Worm (Caenorhabditis elegans): ENCODE measurements around the gene C56A3.5.

The C56A3.5 gene

ce11 chrV:13551601-13552000, at the start of gene C56A3.5, which contains the start of gene C56A3.4:
C56A3.5 (plus strand) TSS chrV:13551967.
C56A3.4 (minus strand) TSS chrV:13551754.
- TF ChIP-seq unc-62 (GFP tag; optimal IDR thresholded peaks at IDR 0.05) = no peak

- no peak for TF ChIP-seq unc-62 (GFP tag; optimal IDR thresholded peaks at IDR 0.05)
These were observed 45.4 kb upstream of the C56A3.5 start, which contains the start of gene R11G10.4 for ce11 chrV:13506321-13506720. R11G10.4 (plus strand) TSS chrV:13506621.

ce11 chrV:13511618-13512017, 40.1 kb upstream of the C56A3.5 start, which contains the start of gene avr-15:
avr-15 (minus strand) TSS chrV:13511718.
- TF ChIP-seq unc-62 (GFP tag; optimal IDR thresholded peaks at IDR 0.05) = no peak

- no peak for TF ChIP-seq unc-62 (GFP tag; optimal IDR thresholded peaks at IDR 0.05)
These were observed 39.3 kb upstream of the C56A3.5 start for ce11 chrV:13512515-13512914.

- no peak for TF ChIP-seq unc-62 (GFP tag; optimal IDR thresholded peaks at IDR 0.05)
These were observed 36.7 kb upstream of the C56A3.5 start, which contains the start of gene semi-1 for ce11 chrV:13515115-13515514. semi-1 (minus strand) TSS chrV:13515215.

- no peak for TF ChIP-seq unc-62 (GFP tag; optimal IDR thresholded peaks at IDR 0.05)
These were observed 28.6 kb upstream of the C56A3.5 start, which contains the start of gene R11G10.3 for ce11 chrV:13523194-13523593. R11G10.3 (plus strand) TSS chrV:13523494.

ce11 chrV:13529165-13529564, 22.6 kb upstream of the C56A3.5 start:
- TF ChIP-seq unc-62 (GFP tag; optimal IDR thresholded peaks at IDR 0.05) = no peak

ce11 chrV:13530698-13531097, 21.1 kb upstream of the C56A3.5 start, which contains the start of gene ttr-44:
ttr-44 (minus strand) TSS chrV:13530744.
- TF ChIP-seq unc-62 (GFP tag; optimal IDR thresholded peaks at IDR 0.05) = no peak

- no peak for TF ChIP-seq unc-62 (GFP tag; optimal IDR thresholded peaks at IDR 0.05)
These were observed 19.3 kb upstream of the C56A3.5 start for ce11 chrV:13532469-13532868.

- TF ChIP-seq unc-62 (GFP tag; optimal IDR thresholded peaks at IDR 0.05) = no peak
These were observed 15.6 kb upstream of the C56A3.5 start, which contains the start of gene frpr-5 for ce11 chrV:13536058-13536579. frpr-5 (minus strand) TSS chrV:13536108.

ce11 chrV:13556297-13556696, 4.5 kb downstream of the C56A3.5 start, which contains the start of gene C56A3.6:
C56A3.6 (minus strand) TSS chrV:13556397.
- TF ChIP-seq unc-62 (GFP tag; optimal IDR thresholded peaks at IDR 0.05) = no peak

ce11 chrV:13556746-13557145, 5.0 kb downstream of the C56A3.5 start, which contains the start of gene cav-2:
cav-2 (plus strand) TSS chrV:13557104.
- TF ChIP-seq unc-62 (GFP tag; optimal IDR thresholded peaks at IDR 0.05) = no peak

ce11 chrV:13559978-13560377, 8.2 kb downstream of the C56A3.5 start, which contains the start of gene C56A3.8:
C56A3.8 (plus strand) TSS chrV:13560278.
- TF ChIP-seq unc-62 (GFP tag; optimal IDR thresholded peaks at IDR 0.05) = no peak

- no peak for TF ChIP-seq unc-62 (GFP tag; optimal IDR thresholded peaks at IDR 0.05)
These were observed 11.0 kb downstream of the C56A3.5 start for ce11 chrV:13562748-13563147.

- TF ChIP-seq unc-62 (GFP tag; optimal IDR thresholded peaks at IDR 0.05) = no peak
These were observed 12.1 kb downstream of the C56A3.5 start, which contains the start of gene grl-17 for ce11 chrV:13563841-13564240. grl-17 (minus strand) TSS chrV:13563941.

- TF ChIP-seq unc-62 (GFP tag; optimal IDR thresholded peaks at IDR 0.05) = no peak
These were observed 13.4 kb downstream of the C56A3.5 start for ce11 chrV:13565197-13565596.

ce11 chrV:13565781-13566180, 14.0 kb downstream of the C56A3.5 start, which contains the start of gene slrp-1:
slrp-1 (plus strand) TSS chrV:13565863.
- TF ChIP-seq unc-62 (GFP tag; optimal IDR thresholded peaks at IDR 0.05) = no peak

Measured in whole organism, dauer.